Worm (Caenorhabditis elegans): ENCODE results near the gene R05H5.4.

DNA sequence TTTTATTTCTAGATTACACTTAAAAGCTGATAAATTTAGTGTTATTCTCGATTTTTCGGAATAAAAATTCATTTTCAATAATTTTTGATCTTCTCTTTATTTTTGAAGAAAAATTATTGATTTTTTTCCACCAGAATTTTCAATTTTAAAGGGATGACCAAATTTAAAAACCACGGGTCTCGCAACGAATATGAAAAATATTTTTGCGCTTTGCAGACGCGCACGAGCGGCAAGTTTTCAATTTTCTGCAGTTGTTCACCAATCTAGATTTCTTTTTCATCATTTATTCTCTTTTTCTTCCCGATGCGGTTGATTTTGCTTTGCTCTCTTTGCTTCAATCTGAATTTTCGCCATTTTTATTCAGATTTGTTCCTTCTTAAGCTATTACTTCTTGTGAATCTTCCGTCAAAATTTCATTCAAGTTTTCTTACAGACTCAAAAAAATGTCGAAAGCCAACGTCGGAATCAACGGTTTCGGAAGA, 28.9 kb downstream of the R05H5.4 start, which contains the start of gene gpd-4:
- TF ChIP-seq pag-3 (tag; optimal IDR thresholded peaks at IDR 0.05; ENCODE audit: borderline replicate concordance, insufficient read depth) (no peak), snu-23 (GFP tag; optimal IDR thresholded peaks at IDR 0.05) (no peak), lin-15B (tag; optimal IDR thresholded peaks at IDR 0.05) (no peak), ces-1 (GFP tag; optimal IDR thresholded peaks at IDR 0.05) (no peak)
